Worm (Caenorhabditis elegans): ENCODE results near the gene dmsr-9.

DNA sequence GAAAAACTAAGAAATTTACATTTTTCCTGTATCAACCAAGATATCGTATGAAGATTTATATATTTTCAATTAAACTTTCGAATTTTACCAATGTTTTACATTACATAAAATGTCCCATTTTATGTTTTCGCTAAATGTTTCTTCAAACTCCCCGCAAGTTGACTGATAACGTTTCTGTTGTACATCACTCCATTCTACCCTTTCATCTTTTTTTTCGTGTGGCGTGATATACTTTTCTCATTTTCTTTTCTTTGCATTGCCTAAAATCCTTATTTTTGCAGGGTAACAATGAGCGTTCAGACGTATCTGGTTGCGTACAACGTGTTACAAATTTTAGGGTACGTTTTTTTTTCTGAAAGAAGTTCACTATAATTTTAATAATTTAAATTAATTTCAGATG is 39.5 kb upstream of the dmsr-9 start, which contains the start of gene hpo-8:
- TF ChIP-seq snpc-4 (tag; optimal IDR thresholded peaks at IDR 0.05) (no peak), nhr-12 (tag; optimal IDR thresholded peaks at IDR 0.05) (no peak), lsy-2 (tag; optimal IDR thresholded peaks at IDR 0.05) (no peak), skn-1 (tag; optimal IDR thresholded peaks at IDR 0.05) (no peak), R02D3.7 (tag; optimal IDR thresholded peaks at IDR 0.05) (no peak), ama-1 (optimal IDR thresholded peaks at IDR 0.05) (no peak), nhr-237 (tag; optimal IDR thresholded peaks at IDR 0.05) (no peak), egl-27 (tag; optimal IDR thresholded peaks at IDR 0.05) (no peak)
